Fruit fly (Drosophila melanogaster) whole organism, embryonic: ENCODE data around the gene CG14982.

Source experiments
- B-H2 ChIP-seq: fragments of 200-800 bp; sonication (Bioruptor generic); optimal IDR thresholded peaks from 2 replicates; lab custom pipeline; 2018; ENCODE audit warnings: missing biosample characterization, mild to moderate bottlenecking, missing genetic modification characterization
- Blimp-1 ChIP-seq: fragments of 200-800 bp; sonication (Bioruptor generic); optimal IDR thresholded peaks from 3 replicates; lab custom pipeline; 2018; ENCODE audit warnings: missing biosample characterization, missing genetic modification characterization, mild to moderate bottlenecking, moderate library complexity, missing genetic modification reagents
- CG10366 ChIP-seq: fragments of 200-800 bp; sonication (Bioruptor generic); IDR thresholded peaks from 2 replicates; pipeline ENCODE4 v1.3.6; 2022; ENCODE audit warnings: missing biosample characterization, missing genetic modification characterization
- CG10565 ChIP-seq: fragments of 200-800 bp; sonication (Bioruptor generic); optimal IDR thresholded peaks from 3 replicates; lab custom pipeline; 2016; ENCODE audit warnings: missing biosample characterization, mild to moderate bottlenecking, missing genetic modification characterization
- CG11398 ChIP-seq: fragments of 200-800 bp; sonication (Bioruptor generic); optimal IDR thresholded peaks from 2 replicates; lab custom pipeline; 2016; ENCODE audit warnings: missing biosample characterization, missing genetic modification characterization
- CG11456 ChIP-seq: fragments of 200-800 bp; sonication (Bioruptor generic); IDR thresholded peaks from 3 replicates; pipeline ENCODE4 v1.3.6; 2022; ENCODE audit warnings: missing biosample characterization, missing genetic modification characterization
- CG12104 ChIP-seq: fragments of 200-800 bp; sonication (Bioruptor generic); optimal IDR thresholded peaks from 3 replicates; lab custom pipeline; 2016; ENCODE audit warnings: missing biosample characterization, missing genetic modification characterization
- CG12942 ChIP-seq: fragments of 200-800 bp; sonication (Bioruptor generic); optimal IDR thresholded peaks from 3 replicates; lab custom pipeline; 2016; ENCODE audit warnings: missing biosample characterization, missing genetic modification characterization
- CG14667 ChIP-seq: fragments of 200-800 bp; sonication (Bioruptor generic); IDR thresholded peaks from 2 replicates; pipeline ENCODE4 v1.3.6; 2022; ENCODE audit warnings: missing biosample characterization, missing genetic modification characterization
- CG15269 ChIP-seq: fragments of 200-800 bp; sonication (Bioruptor generic); optimal IDR thresholded peaks from 2 replicates; lab custom pipeline; 2018; ENCODE audit warnings: missing biosample characterization, mild to moderate bottlenecking, missing genetic modification characterization, moderate library complexity
- CG17186 ChIP-seq: fragments of 200-800 bp; sonication (Bioruptor generic); optimal IDR thresholded peaks from 3 replicates; lab custom pipeline; 2017; ENCODE audit warnings: missing biosample characterization, missing genetic modification reagents, missing genetic modification characterization
- CG17612 ChIP-seq: fragments of 200-800 bp; sonication (Bioruptor generic); IDR thresholded peaks from 2 replicates; pipeline ENCODE4 v1.3.6; 2022; ENCODE audit warnings: missing biosample characterization, missing genetic modification characterization
- CG18476 ChIP-seq: fragments of 200-800 bp; sonication (Bioruptor generic); optimal IDR thresholded peaks from 2 replicates; lab custom pipeline; 2016; ENCODE audit warnings: missing biosample characterization, mild to moderate bottlenecking, missing genetic modification characterization
- CG2199 ChIP-seq: fragments of 200-800 bp; sonication (Bioruptor generic); IDR thresholded peaks from 3 replicates; pipeline ENCODE4 v1.3.6; 2022; ENCODE audit warnings: missing biosample characterization, missing genetic modification characterization
- CG32772 ChIP-seq: fragments of 200-800 bp; sonication (Bioruptor generic); IDR thresholded peaks from 2 replicates; pipeline ENCODE4 v1.3.6; 2022; ENCODE audit warnings: missing biosample characterization, missing genetic modification characterization
- CG3726 ChIP-seq: fragments of 200-800 bp; sonication (Bioruptor generic); IDR thresholded peaks from 3 replicates; pipeline ENCODE4, ENCODE4 v1.3.6; 2022; ENCODE audit warnings: missing biosample characterization, missing genetic modification characterization
- CG4820 ChIP-seq: fragments of 200-800 bp; sonication (Bioruptor generic); optimal IDR thresholded peaks from 3 replicates; lab custom pipeline; 2016; ENCODE audit warnings: missing biosample characterization, missing genetic modification characterization
- CG4854 ChIP-seq: fragments of 200-800 bp; sonication (Bioruptor generic); optimal IDR thresholded peaks from 2 replicates; lab custom pipeline; 2016; ENCODE audit warnings: missing biosample characterization, missing genetic modification characterization, inconsistent platforms
- CG6683 ChIP-seq: fragments of 200-800 bp; sonication (Bioruptor generic); optimal IDR thresholded peaks from 2 replicates; lab custom pipeline; 2017; ENCODE audit warnings: missing biosample characterization, mild to moderate bottlenecking, missing genetic modification characterization, missing genetic modification reagents
- CG8290 ChIP-seq, 3 experiments: fragments of 200-800 bp; sonication (Bioruptor generic); optimal IDR thresholded peaks; 2 replicates each; lab custom pipeline; 2016 to 2019; ENCODE audit warnings: missing biosample characterization in 3 of 3, missing genetic modification characterization in 3 of 3, mild to moderate bottlenecking in 2 of 3, moderate library complexity in 1 of 3
- CG8944 ChIP-seq: fragments of 200-800 bp; sonication (Bioruptor generic); optimal IDR thresholded peaks from 3 replicates; lab custom pipeline; 2016; ENCODE audit warnings: missing biosample characterization, missing genetic modification characterization
- CG9797 ChIP-seq: fragments of 200-800 bp; sonication (Bioruptor generic); optimal IDR thresholded peaks from 3 replicates; lab custom pipeline; 2018; ENCODE audit warnings: missing biosample characterization, mild to moderate bottlenecking, missing genetic modification characterization
- CTCF ChIP-seq: fragments of 200-800 bp; sonication (Bioruptor generic); optimal IDR thresholded peaks from 2 replicates; lab custom pipeline; 2017; ENCODE audit warnings: missing biosample characterization, mild to moderate bottlenecking, missing genetic modification characterization, moderate library complexity
- Camta ChIP-seq: fragments of 200-800 bp; sonication (Bioruptor generic); optimal IDR thresholded peaks from 2 replicates; lab custom pipeline; 2016; ENCODE audit warnings: missing biosample characterization, missing genetic modification characterization
- Deaf1 ChIP-seq: fragments of 200-800 bp; optimal IDR thresholded peaks from 3 replicates; lab custom pipeline; 2019; ENCODE audit warnings: missing biosample characterization, mild to moderate bottlenecking, missing genetic modification characterization, moderate library complexity
- Elba2 ChIP-seq: fragments of 200-800 bp; sonication (Bioruptor generic); optimal IDR thresholded peaks from 3 replicates; lab custom pipeline; 2016; ENCODE audit warnings: missing biosample characterization, missing genetic modification characterization
- Mad ChIP-seq: fragments of 200-800 bp; sonication (Bioruptor generic); optimal IDR thresholded peaks from 2 replicates; lab custom pipeline; 2016; ENCODE audit warnings: missing biosample characterization, missing genetic modification characterization
- Optix ChIP-seq: fragments of 200-800 bp; sonication (Bioruptor generic); IDR thresholded peaks from 3 replicates; pipeline ENCODE4 v1.3.6; 2022; ENCODE audit warnings: missing biosample characterization, missing genetic modification characterization
- Pdp1 ChIP-seq, 2 experiments: fragments of 200-800 bp; sonication (Bioruptor generic); optimal IDR thresholded peaks; 3 replicates each; lab custom pipeline; 2016; ENCODE audit warnings: missing biosample characterization in 2 of 2, missing genetic modification characterization in 2 of 2, mild to moderate bottlenecking in 1 of 2, moderate library complexity in 1 of 2
- Sry-δ ChIP-seq: fragments of 200-800 bp; sonication (Bioruptor generic); optimal IDR thresholded peaks from 2 replicates; lab custom pipeline; 2016; ENCODE audit warnings: missing biosample characterization, missing genetic modification characterization
- TFAM ChIP-seq: fragments of 200-800 bp; sonication (Bioruptor generic); optimal IDR thresholded peaks from 2 replicates; lab custom pipeline; 2017; ENCODE audit warnings: missing biosample characterization, missing genetic modification characterization, inconsistent platforms
- Tbp ChIP-seq: fragments of >200 bp; optimal IDR thresholded peaks from 2 replicates; lab custom pipeline; 2018; ENCODE audit warnings: missing biosample characterization, missing genetic modification characterization
- bab2 ChIP-seq: fragments of 200-800 bp; sonication (Bioruptor generic); optimal IDR thresholded peaks from 2 replicates; lab custom pipeline; 2016; ENCODE audit warnings: missing biosample characterization, missing genetic modification characterization
- btn ChIP-seq: fragments of 200-800 bp; sonication (Bioruptor generic); optimal IDR thresholded peaks from 2 replicates; lab custom pipeline; 2016; ENCODE audit warnings: missing biosample characterization, missing genetic modification characterization
- cad ChIP-seq: fragments of >200 bp; optimal IDR thresholded peaks from 2 replicates; lab custom pipeline; 2017; ENCODE audit warnings: missing biosample characterization, missing genetic modification characterization
- cg ChIP-seq: fragments of 200-800 bp; sonication (Bioruptor generic); optimal IDR thresholded peaks from 3 replicates; lab custom pipeline; 2019; ENCODE audit warnings: missing biosample characterization, mild to moderate bottlenecking, missing genetic modification characterization, moderate library complexity
- chm ChIP-seq: fragments of 200-800 bp; sonication (Bioruptor generic); IDR thresholded peaks from 2 replicates; pipeline ENCODE4 v1.3.6; 2022; ENCODE audit warnings: missing biosample characterization, missing genetic modification characterization
- dati ChIP-seq: fragments of 200-800 bp; sonication (Bioruptor generic); IDR thresholded peaks from 2 replicates; pipeline ENCODE4 v1.3.6; 2022; ENCODE audit warnings: missing biosample characterization, missing genetic modification characterization
- dimm ChIP-seq: fragments of 200-800 bp; sonication (Bioruptor generic); IDR thresholded peaks from 2 replicates; pipeline ENCODE4 v1.3.6; 2022; ENCODE audit warnings: missing biosample characterization, missing genetic modification characterization
- dmrt99B ChIP-seq: fragments of 200-800 bp; sonication (Bioruptor generic); optimal IDR thresholded peaks from 2 replicates; lab custom pipeline; 2018; ENCODE audit warnings: missing biosample characterization, mild to moderate bottlenecking, missing genetic modification characterization, moderate library complexity
- grau ChIP-seq: fragments of 200-800 bp; optimal IDR thresholded peaks from 3 replicates; lab custom pipeline; 2019; ENCODE audit warnings: missing biosample characterization, mild to moderate bottlenecking, missing genetic modification characterization, moderate library complexity
- her ChIP-seq: fragments of 200-800 bp; sonication (Bioruptor generic); optimal IDR thresholded peaks from 2 replicates; lab custom pipeline; 2016; ENCODE audit warnings: missing biosample characterization, missing genetic modification characterization
- hth ChIP-seq: fragments of >200 bp; optimal IDR thresholded peaks from 2 replicates; lab custom pipeline; 2017; ENCODE audit warnings: inconsistent platforms
- knrl ChIP-seq: fragments of 200-800 bp; sonication (Bioruptor generic); IDR thresholded peaks from 3 replicates; pipeline ENCODE4 v1.3.6; 2022; ENCODE audit warnings: missing biosample characterization, missing genetic modification characterization; ENCODE audit not compliant: partially characterized antibody
- lbe ChIP-seq: fragments of 200-800 bp; sonication (Bioruptor generic); optimal IDR thresholded peaks from 2 replicates; lab custom pipeline; 2016; ENCODE audit warnings: missing biosample characterization, mild to moderate bottlenecking, missing genetic modification characterization
- odd ChIP-seq: fragments of 200-800 bp; sonication (Bioruptor generic); optimal IDR thresholded peaks from 2 replicates; lab custom pipeline; 2017; ENCODE audit warnings: missing biosample characterization, mild to moderate bottlenecking, missing genetic modification characterization
- scrt ChIP-seq: fragments of 200-800 bp; sonication (Bioruptor generic); optimal IDR thresholded peaks from 2 replicates; lab custom pipeline; 2018; ENCODE audit warnings: missing biosample characterization, mild to moderate bottlenecking, missing genetic modification characterization, moderate library complexity
- sr ChIP-seq: fragments of 200-800 bp; sonication (Bioruptor generic); IDR thresholded peaks from 3 replicates; pipeline ENCODE4 v1.3.6; 2022; ENCODE audit warnings: missing biosample characterization, missing genetic modification characterization
- stc ChIP-seq: fragments of 200-800 bp; sonication (Bioruptor generic); IDR thresholded peaks from 2 replicates; pipeline ENCODE4 v1.3.6; 2022; ENCODE audit warnings: missing biosample characterization, missing genetic modification characterization
- tap ChIP-seq: fragments of 200-800 bp; optimal IDR thresholded peaks from 3 replicates; lab custom pipeline; 2019; ENCODE audit warnings: missing biosample characterization, mild to moderate bottlenecking, missing genetic modification characterization, moderate library complexity
- tup ChIP-seq: fragments of 200-800 bp; sonication (Bioruptor generic); optimal IDR thresholded peaks from 2 replicates; lab custom pipeline; 2016; ENCODE audit warnings: missing biosample characterization, mild to moderate bottlenecking, missing genetic modification characterization, moderate library complexity
- twi ChIP-seq: fragments of 200-800 bp; optimal IDR thresholded peaks from 2 replicates; lab custom pipeline; 2019; ENCODE audit warnings: missing biosample characterization, mild to moderate bottlenecking, missing genetic modification characterization, moderate library complexity
- zfh1 ChIP-seq: fragments of 200-800 bp; sonication (Bioruptor generic); IDR thresholded peaks from 3 replicates; pipeline ENCODE4 v1.3.6; 2022; ENCODE audit warnings: missing biosample characterization, missing genetic modification characterization

CG14982 gene

DNA sequence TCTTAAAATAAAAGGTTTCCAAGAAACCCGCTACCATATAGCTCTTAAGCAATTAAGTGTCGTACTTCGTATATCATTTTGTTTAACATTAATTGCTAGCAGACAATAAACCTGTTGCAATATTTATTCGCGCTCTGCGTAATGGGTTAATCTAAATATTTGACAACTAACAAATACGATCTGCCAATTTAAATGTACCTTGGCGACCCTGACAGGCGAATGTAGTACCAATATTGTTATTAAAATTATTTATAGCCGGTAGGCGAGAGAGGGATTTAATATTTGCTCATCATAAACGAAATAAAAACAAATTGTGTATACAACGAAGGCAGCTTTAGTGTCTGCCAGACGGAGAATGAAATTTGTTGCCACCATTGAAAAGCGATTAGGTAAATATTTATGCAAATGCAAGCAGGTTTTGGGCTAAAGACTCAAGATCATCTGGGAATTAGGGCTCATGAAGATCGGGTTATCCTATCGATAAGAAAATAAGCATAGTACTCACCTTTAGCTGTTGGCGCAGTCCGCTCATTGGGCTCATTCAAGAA lies 9.7 kb upstream of the CG14982 start (continued):
- TF ChIP-seq stc (GFP tag; lab: Robert Waterston, UW), result no peak
- no peak for TF ChIP-seq chm (GFP tag; lab: Robert Waterston, UW)
- TF ChIP-seq CG9797 (GFP tag; lab: Kevin White, UChicago), result no peak
- no peak for TF ChIP-seq Tbp (GFP tag; lab: Kevin White, UChicago)
- no peak for TF ChIP-seq Pdp1 (GFP tag; optimal IDR thresholded peaks at IDR 0.05; lab: Kevin White, UChicago)
- TF ChIP-seq CG4854 (GFP tag; lab: Kevin White, UChicago), result no peak
- no peak for TF ChIP-seq Optix (GFP tag; lab: Robert Waterston, UW)
- no peak for TF ChIP-seq CG17186 (GFP tag; lab: Kevin White, UChicago)
- no peak for TF ChIP-seq lbe
- no peak for TF ChIP-seq cad
- TF ChIP-seq CG8944, result no peak
- TF ChIP-seq sr, result no peak
- TF ChIP-seq CG32772 (GFP tag; lab: Robert Waterston, UW), result no peak
- no peak for TF ChIP-seq CG10565
- no peak for TF ChIP-seq tup (GFP tag; lab: Kevin White, UChicago)
- no peak for TF ChIP-seq dimm
- TF ChIP-seq dmrt99B (tag; lab: Kevin White, UChicago), result no peak
- TF ChIP-seq TFAM (GFP tag; lab: Kevin White, UChicago), result no peak
- TF ChIP-seq scrt, result peak; percentile 43
- no peak for TF ChIP-seq CG10366 (GFP tag; lab: Robert Waterston, UW)
- TF ChIP-seq cg (GFP tag; lab: Kevin White, UChicago), result no peak
- no peak for TF ChIP-seq CG4820 (GFP tag; lab: Kevin White, UChicago)
- TF ChIP-seq CG12942 (GFP tag; lab: Kevin White, UChicago), result no peak
- TF ChIP-seq odd (GFP tag; lab: Kevin White, UChicago), result peak; percentile 23
- no peak for TF ChIP-seq CG11456
- TF ChIP-seq twi (tag; lab: Kevin White, UChicago), result no peak
- no peak for TF ChIP-seq btn (GFP tag; lab: Kevin White, UChicago)
- peak; percentile 3 for TF ChIP-seq CG6683 (GFP tag; lab: Kevin White, UChicago)
- TF ChIP-seq Deaf1, result no peak
- TF ChIP-seq CG15269 (tag; lab: Kevin White, UChicago), result peak; percentile 60
- TF ChIP-seq CG8290 (GFP tag; optimal IDR thresholded peaks at IDR 0.05; lab: Kevin White, UChicago), result no peak
- peak in 1 of 2 experiments; percentile 81 for TF ChIP-seq CG8290 (tag; optimal IDR thresholded peaks at IDR 0.05; lab: Kevin White, UChicago)
- no peak for TF ChIP-seq knrl (GFP tag; lab: Robert Waterston, UW)
- TF ChIP-seq CTCF (GFP tag; lab: Kevin White, UChicago), result no peak
- TF ChIP-seq B-H2 (GFP tag; lab: Kevin White, UChicago), result peak; percentile 15
- TF ChIP-seq CG2199, result no peak
- no peak for TF ChIP-seq Mad (GFP tag; lab: Kevin White, UChicago)
- TF ChIP-seq dati (GFP tag; lab: Robert Waterston, UW), result no peak
- TF ChIP-seq CG3726 (GFP tag; lab: Robert Waterston, UW), result no peak
- TF ChIP-seq hth, result no peak
- TF ChIP-seq Blimp-1 (GFP tag; lab: Kevin White, UChicago), result no peak
- peak; percentile 47 for TF ChIP-seq CG18476 (GFP tag; lab: Kevin White, UChicago)
- no peak for TF ChIP-seq CG11398 (GFP tag; lab: Kevin White, UChicago)
- peak; percentile 8 for TF ChIP-seq grau
- no peak for TF ChIP-seq Sry-δ
- TF ChIP-seq zfh1 (GFP tag; lab: Robert Waterston, UW), result no peak
- no peak for TF ChIP-seq her (GFP tag; lab: Kevin White, UChicago)
- no peak for TF ChIP-seq CG14667 (GFP tag; lab: Robert Waterston, UW)
- TF ChIP-seq Camta (GFP tag; lab: Kevin White, UChicago), result no peak
- no peak for TF ChIP-seq CG17612 (GFP tag; lab: Robert Waterston, UW)
- no peak for TF ChIP-seq CG12104 (GFP tag; lab: Kevin White, UChicago)
- no peak for TF ChIP-seq Elba2
- no peak for TF ChIP-seq tap
- no peak for TF ChIP-seq bab2
